Worm (Caenorhabditis elegans) whole organism, L3 larva: ENCODE results near the gene tomm-22.

Source experiments
- R02D3.7 ChIP-seq: fragments of 150-350 bp; optimal IDR thresholded peaks from 2 replicates; lab custom pipeline; 2014; ENCODE audit warnings: missing biosample characterization, missing genetic modification characterization
- ceh-9 ChIP-seq: sonication (generic microtip); optimal IDR thresholded peaks from 2 replicates; lab custom pipeline; 2018; ENCODE audit warnings: missing biosample characterization, missing genetic modification characterization
- nhr-12 ChIP-seq: fragments of 150-350 bp; optimal IDR thresholded peaks from 2 replicates; lab custom pipeline; 2014; ENCODE audit warnings: missing biosample characterization, missing genetic modification characterization
- pha-4 ChIP-seq: fragments of 150-350 bp; optimal IDR thresholded peaks from 2 replicates; lab custom pipeline; 2014; ENCODE audit warnings: missing biosample characterization, missing genetic modification reagents, missing genetic modification characterization

DNA sequence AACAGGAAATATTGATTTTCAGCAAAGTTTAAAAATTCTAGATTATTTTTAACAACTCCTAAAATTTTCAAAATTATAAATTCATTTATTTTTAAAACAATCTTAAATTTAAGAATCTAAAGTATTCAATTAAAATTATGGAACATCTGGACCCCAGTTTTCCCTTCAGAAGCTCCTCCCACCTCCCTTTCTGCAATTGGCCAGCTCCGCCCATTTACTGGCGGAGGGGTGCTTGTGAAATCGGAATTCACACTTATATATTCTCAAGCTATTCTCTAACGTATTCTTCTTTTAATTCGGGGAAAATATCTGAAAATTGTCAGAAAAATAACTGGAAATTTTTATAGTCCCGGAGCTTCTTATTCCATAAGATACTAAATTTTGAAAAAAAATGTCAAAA lies 45.5 kb upstream of the tomm-22 start, which contains the start of gene mab-9:
- no peak for TF ChIP-seq pha-4 (tag; lab: Kevin White, UChicago)
- TF ChIP-seq nhr-12 (tag; lab: Kevin White, UChicago): no peak
- TF ChIP-seq R02D3.7: no peak
- TF ChIP-seq ceh-9 (tag; lab: Kevin White, UChicago): no peak
